Fruit fly (Drosophila melanogaster) whole organism, embryonic: Measurements from ENCODE around the gene CG14135.
A peak's percentile ranks its signal among the peaks of the same experiment; 100 is the strongest.

Experiments used
- CG10267 ChIP-seq: fragments of 200-800 bp; sonication (Bioruptor generic); optimal IDR thresholded peaks from 2 replicates; lab custom pipeline; 2018; ENCODE audit warnings: missing biosample characterization, mild to moderate bottlenecking, missing genetic modification characterization, moderate library complexity
- CG11696 ChIP-seq: fragments of 200-800 bp; sonication (Bioruptor generic); IDR thresholded peaks from 2 replicates; pipeline ENCODE4 v1.3.6; 2022; ENCODE audit warnings: missing biosample characterization, missing genetic modification characterization
- CG12391 ChIP-seq: fragments of 200-800 bp; sonication (Bioruptor generic); optimal IDR thresholded peaks from 3 replicates; lab custom pipeline; 2018; ENCODE audit warnings: missing biosample characterization, mild to moderate bottlenecking, missing genetic modification characterization, moderate library complexity
- CG12659 ChIP-seq: fragments of 200-800 bp; sonication (Bioruptor generic); optimal IDR thresholded peaks from 3 replicates; lab custom pipeline; 2017; ENCODE audit warnings: mild to moderate bottlenecking, missing biosample characterization, missing genetic modification reagents, missing genetic modification characterization
- CG13287 ChIP-seq: fragments of 200-800 bp; sonication (Bioruptor generic); IDR thresholded peaks from 2 replicates; pipeline ENCODE4 v1.3.6; 2022; ENCODE audit warnings: missing biosample characterization, missing genetic modification characterization; ENCODE audit not compliant: partially characterized antibody
- CG13624 ChIP-seq: fragments of 200-800 bp; sonication (Bioruptor generic); optimal IDR thresholded peaks from 2 replicates; lab custom pipeline; 2016; ENCODE audit warnings: missing biosample characterization, missing genetic modification characterization
- CG15514 ChIP-seq: fragments of 200-800 bp; sonication (Bioruptor generic); optimal IDR thresholded peaks from 3 replicates; lab custom pipeline; 2017; ENCODE audit warnings: missing biosample characterization, missing genetic modification characterization, mild to moderate bottlenecking, moderate library complexity, missing genetic modification reagents
- CG15601 ChIP-seq: fragments of 200-800 bp; sonication (Bioruptor generic); optimal IDR thresholded peaks from 3 replicates; lab custom pipeline; 2019; ENCODE audit warnings: missing biosample characterization, mild to moderate bottlenecking, missing genetic modification characterization, moderate library complexity
- CG2120 ChIP-seq: fragments of 200-800 bp; sonication (Bioruptor generic); optimal IDR thresholded peaks from 3 replicates; lab custom pipeline; 2016; ENCODE audit warnings: missing biosample characterization, missing genetic modification characterization
- CG30020 ChIP-seq: fragments of 200-800 bp; optimal IDR thresholded peaks from 2 replicates; lab custom pipeline; 2019; ENCODE audit warnings: missing biosample characterization, mild to moderate bottlenecking, missing genetic modification characterization, moderate library complexity
- CG3281 ChIP-seq: fragments of 200-800 bp; sonication (Bioruptor generic); optimal IDR thresholded peaks from 3 replicates; lab custom pipeline; 2017; ENCODE audit warnings: missing biosample characterization, mild to moderate bottlenecking, missing genetic modification characterization
- CG34422 ChIP-seq: fragments of 200-800 bp; sonication (Bioruptor generic); IDR thresholded peaks from 3 replicates; pipeline ENCODE4 v1.3.6; 2022; ENCODE audit warnings: missing biosample characterization, missing genetic modification characterization
- CG3847 ChIP-seq: fragments of 200-800 bp; sonication (Bioruptor generic); IDR thresholded peaks from 2 replicates; pipeline ENCODE4 v1.3.6; 2022; ENCODE audit warnings: missing biosample characterization, missing genetic modification characterization
- CG8290 ChIP-seq, 3 experiments: fragments of 200-800 bp; sonication (Bioruptor generic); optimal IDR thresholded peaks; 2 replicates each; lab custom pipeline; 2016 to 2019; ENCODE audit warnings: missing biosample characterization in 3 of 3, missing genetic modification characterization in 3 of 3, mild to moderate bottlenecking in 2 of 3, moderate library complexity in 1 of 3
- CG8924 ChIP-seq: fragments of 200-800 bp; optimal IDR thresholded peaks from 3 replicates; lab custom pipeline; 2019; ENCODE audit warnings: missing biosample characterization, mild to moderate bottlenecking, missing genetic modification characterization, moderate library complexity
- CG9609 ChIP-seq: fragments of 200-800 bp; sonication (Bioruptor generic); optimal IDR thresholded peaks from 3 replicates; lab custom pipeline; 2016; ENCODE audit warnings: missing biosample characterization, missing genetic modification characterization
- CoRest ChIP-seq: fragments of 200-800 bp; sonication (Bioruptor generic); optimal IDR thresholded peaks from 3 replicates; lab custom pipeline; 2018; ENCODE audit warnings: missing biosample characterization, mild to moderate bottlenecking, missing genetic modification characterization, moderate library complexity
- E2f2 ChIP-seq: fragments of 200-800 bp; sonication (Bioruptor generic); IDR thresholded peaks from 2 replicates; pipeline ENCODE4 v1.3.6; 2022; ENCODE audit warnings: missing biosample characterization, missing genetic modification characterization
- Ets97D ChIP-seq: fragments of 200-800 bp; sonication (Bioruptor generic); optimal IDR thresholded peaks from 3 replicates; lab custom pipeline; 2016; ENCODE audit warnings: missing biosample characterization, missing genetic modification characterization
- HmgZ ChIP-seq: fragments of 200-800 bp; sonication (Bioruptor generic); optimal IDR thresholded peaks from 2 replicates; lab custom pipeline; 2018; ENCODE audit warnings: missing biosample characterization, mild to moderate bottlenecking, missing genetic modification characterization
- Hmr ChIP-seq: fragments of 200-800 bp; sonication (Bioruptor generic); optimal IDR thresholded peaks from 3 replicates; lab custom pipeline; 2017; ENCODE audit warnings: mild to moderate bottlenecking, missing biosample characterization, missing genetic modification reagents, missing genetic modification characterization
- MESR4 ChIP-seq: fragments of 200-800 bp; sonication (Bioruptor generic); optimal IDR thresholded peaks from 2 replicates; lab custom pipeline; 2018; ENCODE audit warnings: missing biosample characterization, mild to moderate bottlenecking, missing genetic modification characterization, moderate library complexity
- Myb ChIP-seq: fragments of 200-800 bp; sonication (Bioruptor generic); optimal IDR thresholded peaks from 2 replicates; lab custom pipeline; 2016; ENCODE audit warnings: missing biosample characterization, missing genetic modification characterization
- PHDP ChIP-seq: fragments of 200-800 bp; sonication (Bioruptor generic); optimal IDR thresholded peaks from 3 replicates; lab custom pipeline; 2018; ENCODE audit warnings: missing biosample characterization, mild to moderate bottlenecking, missing genetic modification characterization, moderate library complexity
- Poxn ChIP-seq: fragments of 200-800 bp; sonication (Bioruptor generic); IDR thresholded peaks from 2 replicates; pipeline ENCODE4 v1.3.6; 2022; ENCODE audit warnings: missing biosample characterization, missing genetic modification characterization
- Sin3A ChIP-seq: fragments of >200 bp; optimal IDR thresholded peaks from 2 replicates; lab custom pipeline; 2018
- Sry-δ ChIP-seq: fragments of 200-800 bp; sonication (Bioruptor generic); optimal IDR thresholded peaks from 2 replicates; lab custom pipeline; 2016; ENCODE audit warnings: missing biosample characterization, missing genetic modification characterization
- YL-1 ChIP-seq: fragments of 200-800 bp; sonication (Bioruptor generic); optimal IDR thresholded peaks from 3 replicates; lab custom pipeline; 2017; ENCODE audit warnings: missing biosample characterization, mild to moderate bottlenecking, missing genetic modification characterization
- br ChIP-seq: fragments of >200 bp; optimal IDR thresholded peaks from 2 replicates; lab custom pipeline; 2017
- cato ChIP-seq: fragments of 200-800 bp; sonication (Bioruptor generic); optimal IDR thresholded peaks from 2 replicates; lab custom pipeline; 2016; ENCODE audit warnings: missing biosample characterization, missing genetic modification characterization, borderline replicate concordance
- fd102C ChIP-seq: fragments of 200-800 bp; sonication (Bioruptor generic); optimal IDR thresholded peaks from 2 replicates; lab custom pipeline; 2018; ENCODE audit warnings: missing biosample characterization, mild to moderate bottlenecking, missing genetic modification characterization, moderate library complexity
- gfzf ChIP-seq: fragments of 200-800 bp; sonication (Bioruptor generic); optimal IDR thresholded peaks from 2 replicates; lab custom pipeline; 2016; ENCODE audit warnings: missing biosample characterization, mild to moderate bottlenecking, missing genetic modification characterization, moderate library complexity
- grau ChIP-seq: fragments of 200-800 bp; optimal IDR thresholded peaks from 3 replicates; lab custom pipeline; 2019; ENCODE audit warnings: missing biosample characterization, mild to moderate bottlenecking, missing genetic modification characterization, moderate library complexity
- gro ChIP-seq: fragments of 200-800 bp; sonication (Bioruptor generic); optimal IDR thresholded peaks from 2 replicates; lab custom pipeline; 2016; ENCODE audit warnings: missing biosample characterization, missing genetic modification characterization
- hkb ChIP-seq, 2 experiments: fragments of 200-800 bp in 1 of 2; fragments of >200 bp in 1 of 2; sonication (Bioruptor generic) in 1 of 2; IDR thresholded peaks in 1 of 2; optimal IDR thresholded peaks in 1 of 2; 2 replicates each; pipeline versions ENCODE4 v1.3.6 to Lab custom; 2017 to 2022; ENCODE audit warnings: missing biosample characterization in 1 of 2, missing genetic modification characterization in 1 of 2
- kah ChIP-seq: fragments of 200-800 bp; sonication (Bioruptor generic); optimal IDR thresholded peaks from 2 replicates; lab custom pipeline; 2018; ENCODE audit warnings: missing biosample characterization, mild to moderate bottlenecking, missing genetic modification characterization
- nmo ChIP-seq: fragments of 200-800 bp; sonication (Bioruptor generic); optimal IDR thresholded peaks from 2 replicates; lab custom pipeline; 2018; ENCODE audit warnings: missing biosample characterization, mild to moderate bottlenecking, missing genetic modification characterization, moderate library complexity
- pan ChIP-seq, 4 experiments: fragments of >200 bp in 3 of 4; fragments of 200-800 bp in 1 of 4; sonication (Bioruptor generic) in 1 of 4; optimal IDR thresholded peaks in 3 of 4; IDR thresholded peaks in 1 of 4; 2 replicates each; pipeline versions ENCODE4 v1.3.6 to Lab custom; 2017 to 2022; ENCODE audit warnings: missing biosample characterization in 2 of 4, missing genetic modification characterization in 2 of 4, mixed read lengths in 1 of 4
- pzg ChIP-seq: fragments of 200-800 bp; sonication (Bioruptor generic); optimal IDR thresholded peaks from 3 replicates; lab custom pipeline; 2018; ENCODE audit warnings: missing biosample characterization, mild to moderate bottlenecking, missing genetic modification characterization, moderate library complexity
- row ChIP-seq: fragments of 200-800 bp; sonication (Bioruptor generic); IDR thresholded peaks from 3 replicates; pipeline ENCODE4 v1.3.6; 2022; ENCODE audit warnings: missing biosample characterization, missing genetic modification characterization
- sens ChIP-seq: fragments of 200-800 bp; sonication (Bioruptor generic); peaks from one replicate; lab custom pipeline; 2016; ENCODE audit warnings: missing biosample characterization, missing genetic modification characterization
- sim ChIP-seq: fragments of 200-800 bp; sonication (Bioruptor generic); IDR thresholded peaks from 2 replicates; pipeline ENCODE4 v1.3.6; 2022; ENCODE audit warnings: missing biosample characterization, missing genetic modification characterization
- sima ChIP-seq: fragments of 200-800 bp; sonication (Bioruptor generic); optimal IDR thresholded peaks from 2 replicates; lab custom pipeline; 2016; ENCODE audit warnings: missing biosample characterization, missing genetic modification characterization
- so ChIP-seq: fragments of 200-800 bp; sonication (Bioruptor generic); IDR thresholded peaks from 3 replicates; pipeline ENCODE4 v1.3.6; 2022; ENCODE audit warnings: missing biosample characterization, missing genetic modification characterization
- stwl ChIP-seq: fragments of 200-800 bp; sonication (Bioruptor generic); optimal IDR thresholded peaks from 3 replicates; lab custom pipeline; 2018; ENCODE audit warnings: missing biosample characterization, mild to moderate bottlenecking, missing genetic modification characterization, moderate library complexity
- sug ChIP-seq: fragments of 200-800 bp; optimal IDR thresholded peaks from 2 replicates; lab custom pipeline; 2019; ENCODE audit warnings: missing biosample characterization, mild to moderate bottlenecking, missing genetic modification characterization, moderate library complexity
- unpg ChIP-seq: fragments of 200-800 bp; sonication (Bioruptor generic); optimal IDR thresholded peaks from 3 replicates; lab custom pipeline; 2018; ENCODE audit warnings: missing biosample characterization, mild to moderate bottlenecking, missing genetic modification characterization, moderate library complexity
- vnd ChIP-seq: fragments of 200-800 bp; sonication (Bioruptor generic); IDR thresholded peaks from 3 replicates; pipeline ENCODE4 v1.3.6; 2022; ENCODE audit warnings: missing biosample characterization, missing genetic modification characterization; ENCODE audit not compliant: partially characterized antibody

The CG14135 gene

dm6 chr3L:11711059-11711628 lies 19.8 kb downstream of the CG14135 start, which contains the start of gene crim (continued):
- TF ChIP-seq MESR4 (peak; percentile 88), sug (tag; lab: Kevin White, UChicago) (peak; percentile 23), YL-1 (GFP tag; lab: Kevin White, UChicago) (peak; percentile 87), sens (GFP tag; lab: Kevin White, UChicago) (peak; percentile 25), gro (GFP tag; lab: Kevin White, UChicago) (no peak), vnd (GFP tag; lab: Robert Waterston, UW) (no peak), Poxn (GFP tag; lab: Robert Waterston, UW) (no peak), CG34422 (GFP tag; lab: Robert Waterston, UW) (0 out of 3 replicates have a peak, but pooled peaks have one; percentile 53), hkb (optimal IDR thresholded peaks at IDR 0.05; lab: Kevin White, UChicago) (no peak), hkb (GFP tag; IDR thresholded peaks at IDR 0.05; lab: Robert Waterston, UW) (0 out of 2 replicates have a peak, but pooled peaks have one; percentile 27), CG11696 (GFP tag; lab: Robert Waterston, UW) (no peak), row (GFP tag; lab: Robert Waterston, UW) (peak; percentile 12; the same call in 1 of the 3 replicates), unpg (peak; percentile 3), CG13624 (peak; percentile 30), sim (GFP tag; lab: Robert Waterston, UW) (no peak), CG13287 (peak; percentile 50; the same call in 1 of the 2 replicates), br (lab: Kevin White, UChicago) (no peak), CG3281 (GFP tag; lab: Kevin White, UChicago) (no peak), CG12391 (peak; percentile 11), CG2120 (GFP tag; lab: Kevin White, UChicago) (peak; percentile 13), CG15514 (peak; percentile 74), Myb (peak; percentile 26), fd102C (no peak), CG12659 (peak; percentile 15), stwl (tag; lab: Kevin White, UChicago) (peak; percentile 81), gfzf (GFP tag; lab: Kevin White, UChicago) (peak; percentile 92), Sin3A (lab: Kevin White, UChicago) (no peak), so (GFP tag; lab: Robert Waterston, UW) (0 out of 3 replicates have a peak, but pooled peaks have one; percentile 34), E2f2 (GFP tag; lab: Robert Waterston, UW) (peak; percentile 98), CG10267 (tag; lab: Kevin White, UChicago) (peak; percentile 97), pan (optimal IDR thresholded peaks at IDR 0.05; lab: Kevin White, UChicago) (no peak), pan (GFP tag; optimal IDR thresholded peaks at IDR 0.05 in 1 of 2, IDR thresholded peaks at IDR 0.05 in 1 of 2) (no peak), CG3847 (0 out of 2 replicates have a peak, but pooled peaks have one; percentile 39), CoRest (tag; lab: Kevin White, UChicago) (peak; percentile 17), pzg (GFP tag; lab: Kevin White, UChicago) (peak; percentile 96), HmgZ (peak; percentile 59), CG8924 (tag; lab: Kevin White, UChicago) (peak; percentile 12), kah (no peak), CG8290 (GFP tag; optimal IDR thresholded peaks at IDR 0.05; lab: Kevin White, UChicago) (no peak), CG8290 (tag; optimal IDR thresholded peaks at IDR 0.05; lab: Kevin White, UChicago) (peak in 1 of 2 experiments; percentile 52), PHDP (peak; percentile 30), CG15601 (tag; lab: Kevin White, UChicago) (peak; percentile 16), grau (tag; lab: Kevin White, UChicago) (peak; percentile 2), CG9609 (no peak), nmo (peak; percentile 33), Sry-δ (peak; percentile 26), Hmr (GFP tag; lab: Kevin White, UChicago) (peak; percentile 49), CG30020 (peak; percentile 21), sima (GFP tag; lab: Kevin White, UChicago) (no peak), Ets97D (GFP tag; lab: Kevin White, UChicago) (peak; percentile 59), cato (no peak)
